Worm (Caenorhabditis elegans): Measurements from ENCODE around the gene F02A9.1.

DNA sequence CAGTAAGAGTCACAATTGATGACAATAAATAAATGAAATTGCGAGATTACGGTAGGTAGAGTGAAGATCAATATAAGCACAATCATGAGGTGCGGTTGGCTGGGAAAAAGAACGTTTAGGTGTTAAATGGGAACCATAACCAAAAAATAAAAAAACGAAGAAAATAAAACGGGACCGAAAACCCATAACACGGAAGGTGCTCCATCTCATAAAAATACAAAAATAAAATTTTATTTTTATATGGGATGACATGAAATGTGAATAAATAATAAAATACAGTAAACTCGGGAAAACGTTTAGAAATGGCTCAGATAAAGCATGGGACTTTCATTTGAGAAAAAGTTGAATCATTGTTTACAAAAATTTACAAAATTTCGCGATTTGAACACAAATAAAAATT is 2.1 kb downstream of the F02A9.1 start, which contains the start of gene F02A9.7:
- TF ChIP-seq mep-1 (tag; optimal IDR thresholded peaks at IDR 0.05) (no peak), unc-130 (tag; optimal IDR thresholded peaks at IDR 0.05) (no peak), ztf-11 (tag; optimal IDR thresholded peaks at IDR 0.05) (no peak), F16B12.6 (tag; optimal IDR thresholded peaks at IDR 0.05) (no peak), irx-1 (tag; optimal IDR thresholded peaks at IDR 0.05) (no peak), unc-86 (tag; optimal IDR thresholded peaks at IDR 0.05) (no peak), nhr-20 (tag; optimal IDR thresholded peaks at IDR 0.05) (no peak), ets-5 (GFP tag; IDR thresholded peaks at IDR 0.05) (no peak), egl-27 (tag; optimal IDR thresholded peaks at IDR 0.05) (no peak), lin-39 (tag; optimal IDR thresholded peaks at IDR 0.05) (no peak), zag-1 (tag; optimal IDR thresholded peaks at IDR 0.05) (no peak), ama-1 (optimal IDR thresholded peaks at IDR 0.05) (no peak)
